Worm (Caenorhabditis elegans): ENCODE data around the gene stau-1.

stau-1 gene

DNA sequence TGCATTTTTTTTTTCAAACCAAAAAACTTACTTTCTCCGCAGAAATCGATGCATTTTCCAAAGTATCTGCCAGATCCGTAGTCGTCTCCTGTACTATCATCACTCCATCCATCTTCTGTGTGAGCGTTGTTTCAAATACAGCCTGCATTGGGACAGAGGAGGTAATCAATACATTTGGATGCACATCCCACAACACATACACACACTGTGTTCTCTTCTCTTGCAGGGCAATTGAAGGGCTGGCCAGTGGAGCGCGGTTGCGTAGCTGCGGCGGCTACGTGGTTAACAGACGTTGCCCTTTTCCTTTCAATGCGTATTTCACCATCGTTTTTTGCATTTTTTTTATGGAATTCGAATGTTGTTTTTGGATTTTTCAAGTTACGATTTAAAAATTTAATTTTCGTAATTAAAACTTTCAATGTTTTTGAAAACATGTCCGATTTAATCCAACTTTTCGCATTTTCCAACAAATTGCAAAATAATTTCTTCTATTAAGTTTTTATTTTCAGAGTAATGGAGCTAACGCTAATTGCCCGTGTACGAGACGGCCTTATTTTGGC lies at the start of gene stau-1, which contains the start of gene sec-22:
TSS of gene stau-1 (minus strand) at position 248 of the 560 bp plus-strand sequence.
TSS of gene sec-22 (plus strand) at position 510 of the 560 bp plus-strand sequence.
- no peak for TF ChIP-seq Y56A3A.18 (GFP tag; IDR thresholded peaks at IDR 0.05)
- no peak for TF ChIP-seq B0261.1 (tag; optimal IDR thresholded peaks at IDR 0.05)
- TF ChIP-seq F49E8.2 (tag; optimal IDR thresholded peaks at IDR 0.05; ENCODE audit: insufficient read depth) = no peak
- no peak for TF ChIP-seq snpc-4 (GFP tag; optimal IDR thresholded peaks at IDR 0.05)
- TF ChIP-seq snpc-4 (tag; optimal IDR thresholded peaks at IDR 0.05) = peak in 1 of 4 experiments; percentile 23
- TF ChIP-seq nhr-80 (tag; optimal IDR thresholded peaks at IDR 0.05) = peak; percentile 38
- no peak for TF ChIP-seq ceh-40 (GFP tag; IDR thresholded peaks at IDR 0.05)
- no peak for TF ChIP-seq B0019.2 (GFP tag; conservative IDR thresholded peaks at IDR 0.05)
- TF ChIP-seq C06A6.2 (GFP tag; conservative IDR thresholded peaks at IDR 0.05) = no peak
- peak; percentile 44 for TF ChIP-seq attf-5 (GFP tag; optimal IDR thresholded peaks at IDR 0.05)
- no peak for TF ChIP-seq ekl-4 (GFP tag; IDR thresholded peaks at IDR 0.05)
- TF ChIP-seq ets-4 (GFP tag; optimal IDR thresholded peaks at IDR 0.05) = no peak
- TF ChIP-seq hmg-1.2 (GFP tag; IDR thresholded peaks at IDR 0.05) = peak; percentile 27; the same call in 1 of the 2 replicates
- TF ChIP-seq F22D6.2 (tag; optimal IDR thresholded peaks at IDR 0.05) = no peak
- TF ChIP-seq mcd-1 (GFP tag; IDR thresholded peaks at IDR 0.05) = peak; percentile 66; the same call in 1 of the 2 replicates
- TF ChIP-seq hsf-1 (GFP tag; IDR thresholded peaks at IDR 0.05) = no peak
- no peak for TF ChIP-seq ztf-3 (GFP tag; optimal IDR thresholded peaks at IDR 0.05)
- TF ChIP-seq lag-1 (GFP tag; IDR thresholded peaks at IDR 0.05) = no peak
- TF ChIP-seq bed-2 (GFP tag; IDR thresholded peaks at IDR 0.05) = no peak
- no peak for TF ChIP-seq B0336.3 (GFP tag; IDR thresholded peaks at IDR 0.05)
- TF ChIP-seq die-1 (tag; optimal IDR thresholded peaks at IDR 0.05) = no peak
- no peak for TF ChIP-seq mes-4 (tag; optimal IDR thresholded peaks at IDR 0.05)
- TF ChIP-seq somi-1 (GFP tag; optimal IDR thresholded peaks at IDR 0.05) = no peak
- no peak for TF ChIP-seq hlh-12 (tag; optimal IDR thresholded peaks at IDR 0.05)
- peak; percentile 14 for TF ChIP-seq ceh-27 (GFP tag; optimal IDR thresholded peaks at IDR 0.05)
- 0 out of 2 replicates have a peak, but pooled peaks have one; percentile 29 for TF ChIP-seq cebp-1 (GFP tag; IDR thresholded peaks at IDR 0.05)
- peak; percentile 52 for TF ChIP-seq cebp-1 (tag; optimal IDR thresholded peaks at IDR 0.05)
- TF ChIP-seq let-607 (tag; optimal IDR thresholded peaks at IDR 0.05) = peak; percentile 55 to 83

DNA sequence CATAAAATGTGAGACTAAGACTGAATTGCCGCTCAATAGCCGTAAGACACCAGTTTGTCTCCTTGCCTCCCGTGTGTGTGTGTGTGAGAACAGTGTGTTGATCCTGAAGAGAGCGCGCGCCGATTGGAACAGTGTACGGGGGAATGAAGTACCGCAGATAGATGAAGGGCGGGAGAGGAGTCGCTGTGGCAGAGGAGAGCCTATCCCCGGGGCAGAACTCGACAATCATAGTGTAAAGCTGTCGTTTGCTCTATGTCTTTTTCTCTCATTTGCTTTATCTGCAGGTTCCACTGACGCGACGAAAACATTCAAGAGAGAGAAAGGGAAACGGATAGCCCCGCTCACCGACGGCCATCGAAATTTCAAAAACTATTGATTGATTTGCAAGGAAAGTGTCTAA lies 46.8 kb upstream of the stau-1 start:
- TF ChIP-seq zfh-2 (GFP tag; conservative IDR thresholded peaks at IDR 0.05) (peak; percentile 59), mes-4 (tag; optimal IDR thresholded peaks at IDR 0.05) (no peak)

DNA sequence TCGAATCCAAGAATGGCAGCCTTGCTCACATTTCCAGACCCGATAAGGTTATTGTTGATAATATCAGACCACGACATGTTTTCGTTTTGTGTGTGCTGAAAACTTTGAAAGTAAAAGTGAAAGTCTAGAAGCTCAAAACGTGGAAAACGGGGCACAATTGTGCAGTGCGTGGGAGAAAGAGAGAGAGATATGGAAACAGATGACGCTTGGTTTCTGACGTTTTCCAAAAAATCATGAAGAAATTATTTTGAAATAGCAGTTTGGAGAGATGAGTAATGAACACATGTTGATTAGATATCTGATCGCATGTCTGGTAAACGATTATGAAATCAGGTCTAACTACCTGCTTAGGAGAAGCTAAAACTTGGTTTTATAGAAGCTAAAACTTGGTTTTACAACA lies 45.5 kb upstream of the stau-1 start, which contains the start of gene pfn-3:
TSS of gene pfn-3 (minus strand) at position 101 of the 400 bp plus-strand sequence.
- no peak for TF ChIP-seq cebp-1 (GFP tag; IDR thresholded peaks at IDR 0.05)
- TF ChIP-seq cebp-1 (tag; optimal IDR thresholded peaks at IDR 0.05) = peak; percentile 41
- no peak for TF ChIP-seq nfyb-1 (GFP tag; IDR thresholded peaks at IDR 0.05)

DNA sequence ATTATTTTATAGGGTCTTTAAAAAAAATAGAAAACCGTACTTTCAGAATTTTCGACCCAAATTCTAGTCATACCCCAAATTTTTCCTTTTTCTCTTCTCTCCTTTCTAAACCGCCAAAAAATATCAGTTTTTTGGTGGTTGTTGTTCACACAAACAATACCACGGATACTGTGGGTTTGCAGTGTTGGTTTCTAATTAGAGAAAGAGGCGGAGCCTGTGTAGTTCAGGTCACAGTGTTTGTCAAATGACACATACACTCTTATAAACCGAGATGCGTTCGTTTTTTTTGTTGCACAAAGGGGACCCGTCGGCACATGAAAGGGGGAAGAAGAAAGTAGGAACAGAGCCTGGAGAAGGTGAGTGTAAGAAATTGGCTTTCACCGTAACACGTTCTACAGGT lies 37.1 kb upstream of the stau-1 start, which contains the start of gene lim-6:
TSS of gene lim-6 (plus strand) at position 301 of the 400 bp plus-strand sequence.
- no peak for TF ChIP-seq lin-35 (GFP tag; optimal IDR thresholded peaks at IDR 0.05)
- TF ChIP-seq somi-1 (GFP tag; optimal IDR thresholded peaks at IDR 0.05) = no peak
- TF ChIP-seq D2030.7 (GFP tag; IDR thresholded peaks at IDR 0.05) = no peak
- TF ChIP-seq fkh-3 (tag; optimal IDR thresholded peaks at IDR 0.05) = no peak
- no peak for TF ChIP-seq mxl-1 (tag; optimal IDR thresholded peaks at IDR 0.05)
- TF ChIP-seq bed-1 (GFP tag; IDR thresholded peaks at IDR 0.05) = no peak
- no peak for TF ChIP-seq lag-1 (GFP tag; IDR thresholded peaks at IDR 0.05)
- no peak for TF ChIP-seq Y79H2A.3 (GFP tag; conservative IDR thresholded peaks at IDR 0.05)
- no peak for TF ChIP-seq gei-17 (GFP tag; optimal IDR thresholded peaks at IDR 0.05)
- no peak for TF ChIP-seq F37B4.10 (GFP tag; IDR thresholded peaks at IDR 0.05)
- no peak for TF ChIP-seq efl-1 (GFP tag; optimal IDR thresholded peaks at IDR 0.05)

Data from whole organism, young adult.